Worm (Caenorhabditis elegans): ENCODE results near the gene ugt-64.

DNA sequence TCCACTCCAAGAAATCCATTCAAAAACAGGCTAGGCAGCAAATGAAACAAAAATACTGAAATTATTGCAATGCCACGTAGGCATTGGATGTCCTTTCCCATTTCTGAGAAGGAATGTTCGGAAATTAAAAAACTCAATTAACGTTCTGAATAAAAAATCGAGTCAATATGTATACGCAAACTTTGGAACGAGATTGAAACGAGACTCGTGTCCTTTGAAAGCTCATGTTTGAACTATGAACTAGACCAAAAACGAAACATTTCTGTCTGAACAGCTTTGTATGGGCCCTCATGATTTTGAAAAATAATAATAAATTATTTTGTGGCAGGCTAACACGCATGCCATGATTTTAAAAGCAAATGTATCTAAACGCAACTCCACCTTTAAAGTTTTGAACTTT lies 31.1 kb downstream of the ugt-64 start, which contains the start of gene oac-2:
- TF ChIP-seq him-1 (tag; optimal IDR thresholded peaks at IDR 0.05) = no peak
- TF ChIP-seq dao-5 (tag; optimal IDR thresholded peaks at IDR 0.05) = no peak

Data from whole organism, L4/young adult.